Fruit fly (Drosophila melanogaster) whole organism, larva: Measurements from ENCODE around the gene Gr22b.

Source experiments
- noc ChIP-seq: fragments of 200-800 bp; sonication (Bioruptor generic); optimal IDR thresholded peaks from 3 replicates; lab custom pipeline; 2019; ENCODE audit warnings: missing biosample characterization, mild to moderate bottlenecking, missing genetic modification characterization, moderate library complexity

Gr22b gene

DNA sequence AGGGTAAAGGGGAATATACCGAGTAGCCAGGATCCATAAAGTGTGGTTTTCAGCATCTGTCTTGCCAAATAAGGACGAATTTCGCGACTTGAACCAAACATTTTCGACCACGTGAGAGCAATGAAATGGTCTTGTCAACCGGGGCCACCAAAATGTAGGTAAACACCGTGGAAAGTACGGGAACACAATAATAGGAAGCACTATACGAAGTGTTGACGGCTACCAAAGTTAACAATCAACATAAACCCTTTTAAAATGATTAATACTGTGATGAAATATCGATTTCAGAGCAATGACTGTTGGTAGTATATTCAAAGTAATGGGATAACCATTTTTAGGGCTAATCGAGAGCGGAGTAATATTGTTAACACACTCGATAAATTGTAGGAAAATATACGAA lies at the start of gene Gr22b:
Gr22b (minus strand) TSS at position 101 of the 400 bp plus-strand sequence.
- no peak for TF ChIP-seq noc (tag; lab: Kevin White, UChicago)

DNA sequence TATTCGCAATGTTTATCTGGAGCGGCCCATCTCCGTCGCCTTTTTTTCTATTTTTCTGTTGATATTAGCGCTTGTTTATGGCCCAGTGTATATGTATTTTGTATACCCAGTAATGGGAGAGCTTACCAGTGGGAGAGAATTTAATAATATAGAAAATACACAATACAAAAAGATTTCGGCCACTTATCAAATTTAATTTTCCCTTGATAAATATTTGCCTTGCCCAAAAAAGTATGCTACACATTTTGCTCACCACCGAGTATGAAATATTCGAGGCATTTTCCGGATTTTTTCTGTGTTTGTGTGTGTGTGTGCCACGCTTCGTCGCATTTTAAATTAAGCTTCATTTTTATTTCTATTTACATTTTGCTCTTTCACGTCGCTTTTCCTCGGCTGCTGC lies 46.0 kb upstream of the Gr22b start:
- no peak for TF ChIP-seq noc (tag; lab: Kevin White, UChicago)

DNA sequence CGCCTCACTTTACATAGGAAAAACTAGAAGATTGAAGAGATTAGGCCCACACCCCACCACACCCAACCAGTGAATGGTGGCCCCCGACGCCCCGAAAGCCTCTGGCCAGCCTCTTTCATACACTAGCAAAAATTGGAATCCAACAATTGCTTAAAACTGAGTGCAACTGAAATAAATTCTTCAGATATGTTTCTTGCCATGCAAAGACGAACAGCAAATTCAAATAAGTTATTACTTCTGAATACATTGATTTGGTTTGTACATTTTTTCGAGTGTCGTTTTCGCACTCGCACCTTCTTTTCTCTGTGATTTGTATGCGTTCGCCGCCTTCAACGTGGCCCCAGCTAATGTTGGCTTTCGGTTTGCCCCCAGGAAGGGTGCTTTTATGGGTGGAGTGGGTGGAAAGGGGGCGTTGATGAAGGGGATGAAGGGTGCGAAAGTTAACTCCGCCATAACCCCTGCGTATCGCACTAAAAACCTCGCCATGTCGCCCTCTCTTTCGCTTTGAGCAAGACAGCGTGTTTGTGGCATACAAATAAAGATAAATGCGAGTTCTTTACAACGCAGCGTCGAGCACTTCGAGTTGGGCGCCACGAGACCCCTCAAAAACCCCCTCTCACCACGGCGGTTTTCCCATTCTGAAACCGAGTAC lies 44.8 kb upstream of the Gr22b start:
- no peak for TF ChIP-seq noc (tag; lab: Kevin White, UChicago)

dm6 chr2L:1836238-1836637 lies 43.2 kb upstream of the Gr22b start, which contains the start of gene wry:
Gene wry, plus strand, starts transcription at chr2L:1836538.
- TF ChIP-seq noc (tag; lab: Kevin White, UChicago), result no peak

dm6 chr2L:1832465-1832864 lies 39.4 kb upstream of the Gr22b start, which contains the start of gene c-cup:
Gene c-cup, minus strand, starts transcription at chr2L:1832565.
- TF ChIP-seq noc (tag; lab: Kevin White, UChicago), result no peak

dm6 chr2L:1828282-1828681 lies 35.2 kb upstream of the Gr22b start:
- TF ChIP-seq noc (tag; lab: Kevin White, UChicago), result no peak

- TF ChIP-seq noc (tag; lab: Kevin White, UChicago), result peak; percentile 11
Measured at dm6 chr2L:1826400-1826799, 33.3 kb upstream of the Gr22b start, which contains the start of gene CG31664. Gene CG31664, minus strand, starts transcription at chr2L:1826500.

DNA sequence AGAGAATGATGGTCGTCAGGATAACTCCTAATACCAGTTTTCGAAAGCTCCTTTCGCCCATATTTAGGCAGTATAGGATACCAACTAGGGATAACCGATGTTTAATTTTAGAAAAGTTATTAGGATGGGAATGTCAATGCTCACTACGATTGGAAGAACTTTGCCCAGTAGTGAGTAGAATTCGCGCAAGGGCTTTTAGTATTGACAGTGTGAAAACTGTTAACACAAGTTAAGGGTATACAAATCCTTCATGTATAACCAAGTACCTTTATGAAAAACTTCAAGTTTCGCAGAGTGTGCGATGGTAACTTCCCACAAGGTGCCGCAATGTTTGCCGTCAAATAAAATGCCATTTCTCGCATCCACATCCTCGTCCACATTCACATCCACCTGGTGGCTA lies 30.2 kb upstream of the Gr22b start, which contains the start of gene CG31933:
CG31933 (minus strand) TSS at position 101 of the 400 bp plus-strand sequence.
- TF ChIP-seq noc (tag; lab: Kevin White, UChicago), result no peak

DNA sequence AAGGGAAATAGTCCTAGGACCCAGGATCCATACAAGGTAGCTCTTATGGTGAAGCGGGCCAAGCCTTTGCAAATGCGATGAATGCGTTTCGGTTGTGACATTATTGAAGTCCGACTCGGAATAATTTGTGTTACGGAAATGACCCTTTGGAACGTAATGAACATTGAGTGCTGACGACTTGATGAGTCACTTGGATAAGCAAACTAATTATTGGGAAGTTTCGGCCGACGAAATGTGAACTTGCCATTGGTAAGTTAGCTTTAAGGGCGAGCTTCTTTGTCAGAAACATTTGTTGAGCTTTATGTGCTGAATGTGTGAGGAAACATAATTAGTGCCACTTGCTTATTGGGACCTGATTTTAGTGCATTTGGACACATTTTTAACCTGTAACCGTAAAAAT lies 1.7 kb upstream of the Gr22b start, which contains the start of gene Gr22a:
Gr22a (minus strand) TSS at position 101 of the 400 bp plus-strand sequence.
- no peak for TF ChIP-seq noc (tag; lab: Kevin White, UChicago)

DNA sequence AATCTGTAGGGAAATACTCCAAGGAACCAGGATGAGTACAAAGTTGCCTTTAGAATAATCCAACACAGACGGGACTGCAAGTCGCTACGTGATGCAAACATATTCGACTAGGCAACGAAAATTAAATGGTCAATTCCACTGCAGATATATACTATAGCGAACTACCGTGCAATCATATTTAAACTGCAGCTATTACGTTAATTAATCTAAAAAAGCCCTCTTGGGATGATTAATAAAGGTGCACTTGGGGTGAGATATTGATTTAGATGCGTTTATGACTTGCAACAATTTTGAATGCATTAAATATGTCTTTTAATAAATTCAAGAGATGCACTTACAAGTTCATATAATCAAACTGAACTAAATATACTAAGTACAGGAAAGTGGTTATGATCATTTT lies 1.3 kb downstream of the Gr22b start, which contains the start of gene Gr22c:
Gr22c (minus strand) TSS at position 101 of the 400 bp plus-strand sequence.
- TF ChIP-seq noc (tag; lab: Kevin White, UChicago), result no peak

DNA sequence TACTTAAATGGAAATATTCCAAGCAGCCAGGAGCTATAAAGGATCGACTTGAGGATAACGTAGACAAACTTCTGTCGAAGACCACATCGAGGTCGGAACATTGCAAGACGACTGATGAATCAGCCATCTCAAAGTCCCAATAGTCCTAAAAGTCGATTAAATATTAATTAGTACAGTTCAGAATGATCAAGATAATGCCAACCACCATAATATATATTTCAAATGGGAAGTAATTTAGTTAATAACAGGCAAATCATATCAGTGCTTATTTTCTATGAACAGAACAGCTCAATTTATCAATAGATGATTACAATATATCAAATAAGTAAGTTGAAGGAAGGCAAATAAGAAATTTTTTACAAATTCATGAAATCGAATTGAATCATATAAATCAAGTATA lies 2.8 kb downstream of the Gr22b start, which contains the start of gene Gr22d:
Gr22d (minus strand) TSS at position 101 of the 400 bp plus-strand sequence.
- TF ChIP-seq noc (tag; lab: Kevin White, UChicago), result no peak

dm6 chr2L:1787929-1788328 lies 5.1 kb downstream of the Gr22b start:
- no peak for TF ChIP-seq noc (tag; lab: Kevin White, UChicago)

dm6 chr2L:1783762-1784161 lies 9.3 kb downstream of the Gr22b start, which contains the start of gene Gr22e:
Gene Gr22e, plus strand, starts transcription at chr2L:1784062.
- TF ChIP-seq noc (tag; lab: Kevin White, UChicago), result no peak

DNA sequence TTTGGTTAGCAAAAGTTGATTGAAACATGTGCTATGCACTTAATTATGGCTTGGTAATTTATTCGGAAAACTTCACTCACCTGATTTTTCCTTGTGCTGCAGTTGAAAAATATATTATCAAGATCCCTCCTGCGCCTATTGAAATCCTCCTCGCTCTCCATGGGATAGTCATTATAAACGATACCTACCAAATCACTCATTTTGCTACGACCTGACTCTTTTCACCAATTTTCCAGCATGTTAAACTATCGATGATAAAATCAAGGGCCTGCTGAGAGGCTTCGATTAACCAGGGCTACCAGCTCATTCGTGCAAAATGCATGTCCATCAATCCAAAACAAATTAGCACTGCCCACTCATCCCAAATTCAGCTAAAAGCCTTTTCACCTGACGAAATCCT lies 34.2 kb downstream of the Gr22b start, which contains the start of gene CG17650:
CG17650 (minus strand) TSS at position 241 of the 400 bp plus-strand sequence.
- TF ChIP-seq noc (tag; lab: Kevin White, UChicago), result no peak

- no peak for TF ChIP-seq noc (tag; lab: Kevin White, UChicago)
Measured at dm6 chr2L:1756351-1756750, 36.7 kb downstream of the Gr22b start, which contains the start of gene Gr22f. Gene Gr22f, minus strand, starts transcription at chr2L:1756451.

DNA sequence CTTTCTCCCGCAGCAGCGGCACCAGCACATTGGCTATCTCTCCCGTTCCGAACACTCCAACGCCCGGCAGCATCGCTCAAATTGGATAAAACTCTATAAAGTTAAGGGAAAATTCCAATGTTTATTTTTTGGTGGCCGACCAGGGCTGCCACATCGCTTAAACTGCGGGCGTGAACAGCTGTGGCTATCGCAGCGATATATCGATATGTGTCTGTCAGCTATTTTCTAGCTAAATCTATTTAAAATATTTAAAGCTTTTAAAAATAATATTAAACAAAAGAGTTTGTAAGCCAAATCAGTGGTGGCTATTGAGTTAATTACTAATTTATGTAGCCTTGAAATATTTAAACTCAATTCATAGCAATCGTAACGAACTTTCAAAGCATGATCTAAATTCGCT lies 41.1 kb downstream of the Gr22b start, which contains the start of the genes CG17712 and CG17648:
CG17712 (minus strand) TSS at position 170 of the 400 bp plus-strand sequence.
CG17648 (plus strand) TSS at position 356 of the 400 bp plus-strand sequence.
- TF ChIP-seq noc (tag; lab: Kevin White, UChicago), result no peak
